Fruit fly (Drosophila melanogaster) whole organism, embryonic: Measurements from ENCODE around the gene RpL6.

ENCODE experiments used
- BtbVII ChIP-seq: fragments of 200-800 bp; sonication (Bioruptor generic); optimal IDR thresholded peaks from 3 replicates; lab custom pipeline; 2017; ENCODE audit warnings: missing biosample characterization, mild to moderate bottlenecking, missing genetic modification characterization
- CG10431 ChIP-seq: fragments of 200-800 bp; sonication (Bioruptor generic); optimal IDR thresholded peaks from 3 replicates; lab custom pipeline; 2018; ENCODE audit warnings: missing biosample characterization, mild to moderate bottlenecking, missing genetic modification characterization
- CG10979 ChIP-seq: fragments of 200-800 bp; sonication (Bioruptor generic); optimal IDR thresholded peaks from 2 replicates; lab custom pipeline; 2018; ENCODE audit warnings: missing biosample characterization, mild to moderate bottlenecking, missing genetic modification characterization, moderate library complexity
- CG12391 ChIP-seq: fragments of 200-800 bp; sonication (Bioruptor generic); optimal IDR thresholded peaks from 3 replicates; lab custom pipeline; 2018; ENCODE audit warnings: missing biosample characterization, mild to moderate bottlenecking, missing genetic modification characterization, moderate library complexity
- CG14014 ChIP-seq: fragments of 200-800 bp; sonication (Bioruptor generic); IDR thresholded peaks from 2 replicates; pipeline ENCODE4 v1.3.6; 2022; ENCODE audit warnings: missing biosample characterization, missing genetic modification characterization
- CG14441 ChIP-seq: fragments of 200-800 bp; sonication (Bioruptor generic); IDR thresholded peaks from 2 replicates; pipeline ENCODE4 v1.3.6; 2022; ENCODE audit warnings: missing biosample characterization, missing genetic modification characterization
- CG15011 ChIP-seq: fragments of 200-800 bp; sonication (Bioruptor generic); optimal IDR thresholded peaks from 3 replicates; lab custom pipeline; 2018; ENCODE audit warnings: missing biosample characterization, mild to moderate bottlenecking, missing genetic modification characterization
- CG15073 ChIP-seq: fragments of 200-800 bp; sonication (Bioruptor generic); optimal IDR thresholded peaks from 2 replicates; lab custom pipeline; 2016; ENCODE audit warnings: missing biosample characterization, missing genetic modification characterization
- CG16863 ChIP-seq: fragments of 200-800 bp; sonication (Bioruptor generic); optimal IDR thresholded peaks from 3 replicates; lab custom pipeline; 2016; ENCODE audit warnings: missing biosample characterization, missing genetic modification characterization
- CG17568 ChIP-seq: fragments of 200-800 bp; sonication (Bioruptor generic); optimal IDR thresholded peaks from 2 replicates; lab custom pipeline; 2018; ENCODE audit warnings: missing biosample characterization, mild to moderate bottlenecking, missing genetic modification characterization, moderate library complexity
- CG18262 ChIP-seq: fragments of 200-800 bp; optimal IDR thresholded peaks from 3 replicates; lab custom pipeline; 2019; ENCODE audit warnings: missing biosample characterization, mild to moderate bottlenecking, missing genetic modification characterization, moderate library complexity
- CG3281 ChIP-seq: fragments of 200-800 bp; sonication (Bioruptor generic); optimal IDR thresholded peaks from 3 replicates; lab custom pipeline; 2017; ENCODE audit warnings: missing biosample characterization, mild to moderate bottlenecking, missing genetic modification characterization
- CG43689 ChIP-seq: fragments of 200-800 bp; sonication (Bioruptor generic); IDR thresholded peaks from 2 replicates; pipeline ENCODE4 v1.3.6; 2022; ENCODE audit warnings: missing biosample characterization, missing genetic modification characterization
- CG4617 ChIP-seq: fragments of 200-800 bp; sonication (Bioruptor generic); optimal IDR thresholded peaks from 3 replicates; lab custom pipeline; 2016; ENCODE audit warnings: missing biosample characterization, missing genetic modification characterization, borderline replicate concordance
- CG6272 ChIP-seq: fragments of 200-800 bp; sonication (Bioruptor generic); IDR thresholded peaks from 2 replicates; pipeline ENCODE4 v1.3.6; 2022; ENCODE audit warnings: missing biosample characterization, missing genetic modification characterization
- CG6689 ChIP-seq: fragments of 200-800 bp; sonication (Bioruptor generic); IDR thresholded peaks from 2 replicates; pipeline ENCODE4 v1.3.6; 2022; ENCODE audit warnings: missing biosample characterization, missing genetic modification characterization
- CG7839 ChIP-seq: fragments of 200-800 bp; sonication (Bioruptor generic); optimal IDR thresholded peaks from 3 replicates; lab custom pipeline; 2018; ENCODE audit warnings: missing biosample characterization, mild to moderate bottlenecking, missing genetic modification characterization, moderate library complexity
- CG7963 ChIP-seq: fragments of 200-800 bp; sonication (Bioruptor generic); IDR thresholded peaks from 3 replicates; pipeline ENCODE4 v1.3.6; 2022; ENCODE audit warnings: missing biosample characterization, missing genetic modification characterization; ENCODE audit not compliant: partially characterized antibody
- CG8359 ChIP-seq: fragments of 200-800 bp; sonication (Bioruptor generic); optimal IDR thresholded peaks from 2 replicates; lab custom pipeline; 2017; ENCODE audit warnings: missing biosample characterization, mild to moderate bottlenecking, missing genetic modification characterization, borderline replicate concordance
- Dip2 ChIP-seq: fragments of 200-800 bp; sonication (Bioruptor generic); IDR thresholded peaks from 2 replicates; pipeline ENCODE4 v1.3.6; 2022; ENCODE audit warnings: missing biosample characterization, missing genetic modification characterization
- Dp ChIP-seq: fragments of 200-800 bp; sonication (Bioruptor generic); optimal IDR thresholded peaks from 2 replicates; lab custom pipeline; 2018; ENCODE audit warnings: missing biosample characterization, mild to moderate bottlenecking, missing genetic modification characterization, moderate library complexity
- Fer3 ChIP-seq: fragments of 200-800 bp; sonication (Bioruptor generic); optimal IDR thresholded peaks from 2 replicates; lab custom pipeline; 2018; ENCODE audit warnings: missing biosample characterization, mild to moderate bottlenecking, missing genetic modification characterization, moderate library complexity
- HLHmδ ChIP-seq: fragments of 200-800 bp; sonication (Bioruptor generic); optimal IDR thresholded peaks from 2 replicates; lab custom pipeline; 2018; ENCODE audit warnings: missing biosample characterization, mild to moderate bottlenecking, missing genetic modification characterization, moderate library complexity
- Hmx ChIP-seq: fragments of 200-800 bp; sonication (Bioruptor generic); optimal IDR thresholded peaks from 2 replicates; lab custom pipeline; 2016; ENCODE audit warnings: missing biosample characterization, missing genetic modification characterization
- Max ChIP-seq: fragments of 200-800 bp; sonication (Bioruptor generic); optimal IDR thresholded peaks from 2 replicates; lab custom pipeline; 2016; ENCODE audit warnings: missing biosample characterization, mild to moderate bottlenecking, missing genetic modification characterization
- Mes4 ChIP-seq: fragments of 200-800 bp; sonication (Bioruptor generic); optimal IDR thresholded peaks from 2 replicates; lab custom pipeline; 2016; ENCODE audit warnings: missing biosample characterization, missing genetic modification characterization
- Mrtf ChIP-seq: fragments of 200-800 bp; sonication (Bioruptor generic); IDR thresholded peaks from 3 replicates; pipeline ENCODE4 v1.3.6; 2022; ENCODE audit warnings: missing biosample characterization, missing genetic modification characterization
- NK7.1 ChIP-seq: fragments of 200-800 bp; sonication (Bioruptor generic); optimal IDR thresholded peaks from 3 replicates; lab custom pipeline; 2016; ENCODE audit warnings: missing biosample characterization, missing genetic modification characterization
- Neu2 ChIP-seq: fragments of 200-800 bp; sonication (Bioruptor generic); optimal IDR thresholded peaks from 3 replicates; lab custom pipeline; 2016; ENCODE audit warnings: missing biosample characterization, missing genetic modification characterization, borderline replicate concordance
- NfI ChIP-seq: fragments of 200-800 bp; sonication (Bioruptor generic); optimal IDR thresholded peaks from 3 replicates; lab custom pipeline; 2018; ENCODE audit warnings: missing biosample characterization, mild to moderate bottlenecking, missing genetic modification characterization, moderate library complexity
- Poxn ChIP-seq: fragments of 200-800 bp; sonication (Bioruptor generic); IDR thresholded peaks from 2 replicates; pipeline ENCODE4 v1.3.6; 2022; ENCODE audit warnings: missing biosample characterization, missing genetic modification characterization
- Rfx ChIP-seq: fragments of 200-800 bp; sonication (Bioruptor generic); IDR thresholded peaks from 2 replicates; pipeline ENCODE4 v1.3.6; 2022; ENCODE audit warnings: missing biosample characterization, missing genetic modification characterization
- ara ChIP-seq: fragments of 200-800 bp; sonication (Bioruptor generic); IDR thresholded peaks from 2 replicates; pipeline ENCODE4 v1.3.6; 2022; ENCODE audit warnings: missing biosample characterization, missing genetic modification characterization
- chinmo ChIP-seq: fragments of 200-800 bp; sonication (Bioruptor generic); IDR thresholded peaks from 4 replicates; pipeline ENCODE4 v1.3.6; 2022; ENCODE audit warnings: missing biosample characterization, missing genetic modification characterization; ENCODE audit not compliant: partially characterized antibody
- crol ChIP-seq: fragments of 200-800 bp; sonication (Bioruptor generic); IDR thresholded peaks from 2 replicates; pipeline ENCODE4 v1.3.6; 2022; ENCODE audit warnings: missing biosample characterization, missing genetic modification characterization
- dm ChIP-seq: fragments of 200-800 bp; sonication (Bioruptor generic); optimal IDR thresholded peaks from 3 replicates; lab custom pipeline; 2016; ENCODE audit warnings: missing biosample characterization, missing genetic modification characterization
- fru ChIP-seq: fragments of >200 bp; optimal IDR thresholded peaks from 2 replicates; lab custom pipeline; 2017
- gcm2 ChIP-seq: fragments of 200-800 bp; sonication (Bioruptor generic); optimal IDR thresholded peaks from 2 replicates; lab custom pipeline; 2016; ENCODE audit warnings: missing biosample characterization, missing genetic modification characterization
- ham ChIP-seq: fragments of 200-800 bp; sonication (Bioruptor generic); IDR thresholded peaks from 2 replicates; pipeline ENCODE4 v1.3.6; 2022; ENCODE audit warnings: missing biosample characterization, missing genetic modification characterization
- her ChIP-seq: fragments of 200-800 bp; sonication (Bioruptor generic); optimal IDR thresholded peaks from 2 replicates; lab custom pipeline; 2016; ENCODE audit warnings: missing biosample characterization, missing genetic modification characterization
- lilli ChIP-seq: fragments of 200-800 bp; sonication (Bioruptor generic); optimal IDR thresholded peaks from 3 replicates; lab custom pipeline; 2016; ENCODE audit warnings: missing biosample characterization, missing genetic modification characterization
- oc ChIP-seq: fragments of 200-800 bp; sonication (Bioruptor generic); optimal IDR thresholded peaks from 2 replicates; lab custom pipeline; 2018; ENCODE audit warnings: missing biosample characterization, mild to moderate bottlenecking, missing genetic modification characterization, moderate library complexity
- org-1 ChIP-seq: fragments of 200-800 bp; sonication (Bioruptor generic); optimal IDR thresholded peaks from 2 replicates; lab custom pipeline; 2017; ENCODE audit warnings: missing biosample characterization, missing genetic modification characterization
- salm ChIP-seq: fragments of 200-800 bp; sonication (Bioruptor generic); optimal IDR thresholded peaks from 2 replicates; lab custom pipeline; 2018; ENCODE audit warnings: missing biosample characterization, mild to moderate bottlenecking, missing genetic modification characterization
- sens ChIP-seq: fragments of 200-800 bp; sonication (Bioruptor generic); peaks from one replicate; lab custom pipeline; 2016; ENCODE audit warnings: missing biosample characterization, missing genetic modification characterization
- seq ChIP-seq: fragments of 200-800 bp; sonication (Bioruptor generic); IDR thresholded peaks from 2 replicates; pipeline ENCODE4 v1.3.6; 2022; ENCODE audit warnings: missing biosample characterization, missing genetic modification characterization
- shn ChIP-seq: fragments of 200-800 bp; sonication (Bioruptor generic); optimal IDR thresholded peaks from 3 replicates; lab custom pipeline; 2016; ENCODE audit warnings: missing biosample characterization, missing genetic modification characterization
- sim ChIP-seq: fragments of 200-800 bp; sonication (Bioruptor generic); IDR thresholded peaks from 2 replicates; pipeline ENCODE4 v1.3.6; 2022; ENCODE audit warnings: missing biosample characterization, missing genetic modification characterization
- slou ChIP-seq: fragments of 200-800 bp; sonication (Bioruptor generic); optimal IDR thresholded peaks from 3 replicates; lab custom pipeline; 2016; ENCODE audit warnings: missing biosample characterization, missing genetic modification characterization
- tap ChIP-seq: fragments of 200-800 bp; optimal IDR thresholded peaks from 3 replicates; lab custom pipeline; 2019; ENCODE audit warnings: missing biosample characterization, mild to moderate bottlenecking, missing genetic modification characterization, moderate library complexity
- tio ChIP-seq: fragments of 200-800 bp; sonication (Bioruptor generic); optimal IDR thresholded peaks from 2 replicates; lab custom pipeline; 2017; ENCODE audit warnings: missing biosample characterization, missing genetic modification characterization, inconsistent platforms
- unc-4 ChIP-seq: fragments of 200-800 bp; sonication (Bioruptor generic); IDR thresholded peaks from 2 replicates; pipeline ENCODE4 v1.3.6; 2022; ENCODE audit warnings: missing biosample characterization, missing genetic modification characterization; ENCODE audit not compliant: partially characterized antibody
- wek ChIP-seq: fragments of 200-800 bp; sonication (Bioruptor generic); optimal IDR thresholded peaks from 3 replicates; lab custom pipeline; 2018; ENCODE audit warnings: missing biosample characterization, mild to moderate bottlenecking, missing genetic modification characterization, moderate library complexity

RpL6 gene

dm6 chr3R:31636501-31636900, 40.5 kb upstream of the RpL6 start (continued):
- TF ChIP-seq lilli (GFP tag; lab: Kevin White, UChicago) (peak; percentile 35), salm (tag; lab: Kevin White, UChicago) (no peak), tio (GFP tag; lab: Kevin White, UChicago) (no peak), oc (tag; lab: Kevin White, UChicago) (no peak), Fer3 (tag; lab: Kevin White, UChicago) (peak; percentile 37), dm (GFP tag; lab: Kevin White, UChicago) (no peak), wek (no peak), gcm2 (GFP tag; lab: Kevin White, UChicago) (no peak), NfI (GFP tag; lab: Kevin White, UChicago) (peak; percentile 39), Mrtf (GFP tag; lab: Robert Waterston, UW) (no peak), CG12391 (tag; lab: Kevin White, UChicago) (peak; percentile 27), CG15073 (GFP tag; lab: Kevin White, UChicago) (no peak), CG14014 (GFP tag; lab: Robert Waterston, UW) (peak; percentile 73), Neu2 (GFP tag; lab: Kevin White, UChicago) (no peak), HLHmδ (no peak), chinmo (GFP tag; lab: Robert Waterston, UW) (no peak), Dp (GFP tag; lab: Kevin White, UChicago) (no peak), NK7.1 (GFP tag; lab: Kevin White, UChicago) (no peak), her (GFP tag; lab: Kevin White, UChicago) (no peak), org-1 (no peak), crol (GFP tag; lab: Robert Waterston, UW) (no peak), shn (no peak), slou (GFP tag; lab: Kevin White, UChicago) (no peak), seq (GFP tag; lab: Robert Waterston, UW) (no peak), CG7963 (GFP tag; lab: Robert Waterston, UW) (no peak), CG6272 (GFP tag; lab: Robert Waterston, UW) (no peak), fru (lab: Kevin White, UChicago) (no peak), CG7839 (peak; percentile 47), tap (tag; lab: Kevin White, UChicago) (no peak), CG8359 (GFP tag; lab: Kevin White, UChicago) (no peak), CG43689 (no peak), Poxn (no peak), BtbVII (GFP tag; lab: Kevin White, UChicago) (no peak), Hmx (GFP tag; lab: Kevin White, UChicago) (no peak), unc-4 (GFP tag; lab: Robert Waterston, UW) (no peak), sens (GFP tag; lab: Kevin White, UChicago) (peak; percentile 70), CG17568 (GFP tag; lab: Kevin White, UChicago) (no peak), CG14441 (peak; percentile 29; the same call in 1 of the 2 replicates), CG15011 (GFP tag; lab: Kevin White, UChicago) (no peak), CG10979 (tag; lab: Kevin White, UChicago) (no peak), CG6689 (GFP tag; lab: Robert Waterston, UW) (no peak), CG10431 (GFP tag; lab: Kevin White, UChicago) (no peak), ham (GFP tag; lab: Robert Waterston, UW) (no peak), ara (GFP tag; lab: Robert Waterston, UW) (no peak), Rfx (GFP tag; lab: Robert Waterston, UW) (peak; percentile 42), sim (GFP tag; lab: Robert Waterston, UW) (no peak), Mes4 (GFP tag; lab: Kevin White, UChicago) (no peak), CG16863 (GFP tag; lab: Kevin White, UChicago) (no peak), CG18262 (tag; lab: Kevin White, UChicago) (no peak), Max (GFP tag; lab: Kevin White, UChicago) (no peak), CG4617 (GFP tag; lab: Kevin White, UChicago) (no peak), Dip2 (GFP tag; lab: Robert Waterston, UW) (no peak), CG3281 (GFP tag; lab: Kevin White, UChicago) (peak; percentile 56)
